Worm (Caenorhabditis elegans): ENCODE results near the gene ipla-3.

ipla-3 gene

DNA sequence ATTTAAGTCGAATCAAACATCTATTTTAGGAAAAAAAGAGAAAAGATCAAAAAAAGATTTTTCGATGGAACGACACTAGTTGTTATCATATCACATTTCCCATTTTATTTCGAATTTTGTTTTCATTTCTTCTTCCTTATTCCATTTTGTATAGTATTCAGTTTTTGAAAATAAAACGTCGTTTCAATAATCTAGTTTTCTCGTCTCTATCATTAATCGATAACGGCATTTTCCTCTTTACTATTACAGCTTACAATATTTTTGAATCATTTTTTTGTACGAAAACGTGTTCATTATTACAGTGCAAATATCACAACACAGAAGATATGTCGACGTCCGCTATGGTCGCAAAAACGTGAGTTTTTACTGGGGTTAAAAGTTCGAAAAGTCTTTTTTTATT, 15.5 kb downstream of the ipla-3 start, which contains the start of gene Y44A6C.1:
Gene Y44A6C.1 (plus strand): TSS at position 301 of the 400 bp plus-strand sequence.
- TF ChIP-seq drap-1 (GFP tag; optimal IDR thresholded peaks at IDR 0.05) (no peak), lin-13 (tag; optimal IDR thresholded peaks at IDR 0.05) (no peak), nhr-2 (tag; optimal IDR thresholded peaks at IDR 0.05) (no peak), ceh-83 (GFP tag; optimal IDR thresholded peaks at IDR 0.05) (no peak), tbx-8 (GFP tag; optimal IDR thresholded peaks at IDR 0.05) (no peak), ceh-39 (tag; optimal IDR thresholded peaks at IDR 0.05) (no peak), ceh-43 (GFP tag; optimal IDR thresholded peaks at IDR 0.05) (no peak), M03D4.4 (tag; optimal IDR thresholded peaks at IDR 0.05) (no peak), unc-62 (GFP tag; optimal IDR thresholded peaks at IDR 0.05) (no peak), sem-2 (GFP tag; optimal IDR thresholded peaks at IDR 0.05) (no peak), lin-32 (GFP tag; optimal IDR thresholded peaks at IDR 0.05) (no peak), cnd-1 (tag; optimal IDR thresholded peaks at IDR 0.05) (no peak), ztf-11 (tag; optimal IDR thresholded peaks at IDR 0.05) (no peak), nhr-76 (tag; optimal IDR thresholded peaks at IDR 0.05) (no peak), pha-4 (tag; optimal IDR thresholded peaks at IDR 0.05) (no peak), zip-8 (tag; optimal IDR thresholded peaks at IDR 0.05) (no peak), elt-3 (tag; optimal IDR thresholded peaks at IDR 0.05) (no peak), ces-1 (GFP tag; optimal IDR thresholded peaks at IDR 0.05) (no peak)

DNA sequence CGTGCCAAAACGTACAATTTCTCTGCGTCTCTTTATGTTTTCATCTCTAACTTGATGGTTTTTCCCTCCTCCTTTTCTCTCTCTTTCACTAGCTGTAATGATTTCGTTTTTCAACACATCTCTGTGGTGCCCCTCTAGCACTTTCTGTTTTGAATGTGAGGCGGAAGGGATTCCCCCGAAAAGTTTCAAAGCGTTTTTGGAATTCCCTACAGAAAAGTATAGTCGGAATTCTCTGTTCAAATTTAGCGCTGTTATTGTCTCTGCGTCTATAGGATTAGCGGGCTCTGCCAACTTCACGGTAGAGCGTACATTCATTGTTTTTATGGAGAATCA, 16.1 kb downstream of the ipla-3 start:
- TF ChIP-seq ces-1 (GFP tag; optimal IDR thresholded peaks at IDR 0.05): peak; percentile 65
- TF ChIP-seq unc-62 (GFP tag; optimal IDR thresholded peaks at IDR 0.05): peak; percentile 52
- TF ChIP-seq ham-2 (GFP tag; optimal IDR thresholded peaks at IDR 0.05): peak; percentile 13
- no peak for TF ChIP-seq lin-13 (tag; optimal IDR thresholded peaks at IDR 0.05)
- peak; percentile 16 for TF ChIP-seq drap-1 (GFP tag; optimal IDR thresholded peaks at IDR 0.05)
- peak; percentile 42 for TF ChIP-seq unc-120 (tag; optimal IDR thresholded peaks at IDR 0.05; ENCODE audit: poor library complexity, severe bottlenecking)
- TF ChIP-seq pha-4 (tag; optimal IDR thresholded peaks at IDR 0.05): peak; percentile 26
- peak; percentile 8 for TF ChIP-seq hlh-1 (tag; optimal IDR thresholded peaks at IDR 0.05)
- no peak for TF ChIP-seq elt-3 (tag; optimal IDR thresholded peaks at IDR 0.05)
- TF ChIP-seq elt-1 (tag; optimal IDR thresholded peaks at IDR 0.05; ENCODE audit: borderline replicate concordance, insufficient read depth): no peak

DNA sequence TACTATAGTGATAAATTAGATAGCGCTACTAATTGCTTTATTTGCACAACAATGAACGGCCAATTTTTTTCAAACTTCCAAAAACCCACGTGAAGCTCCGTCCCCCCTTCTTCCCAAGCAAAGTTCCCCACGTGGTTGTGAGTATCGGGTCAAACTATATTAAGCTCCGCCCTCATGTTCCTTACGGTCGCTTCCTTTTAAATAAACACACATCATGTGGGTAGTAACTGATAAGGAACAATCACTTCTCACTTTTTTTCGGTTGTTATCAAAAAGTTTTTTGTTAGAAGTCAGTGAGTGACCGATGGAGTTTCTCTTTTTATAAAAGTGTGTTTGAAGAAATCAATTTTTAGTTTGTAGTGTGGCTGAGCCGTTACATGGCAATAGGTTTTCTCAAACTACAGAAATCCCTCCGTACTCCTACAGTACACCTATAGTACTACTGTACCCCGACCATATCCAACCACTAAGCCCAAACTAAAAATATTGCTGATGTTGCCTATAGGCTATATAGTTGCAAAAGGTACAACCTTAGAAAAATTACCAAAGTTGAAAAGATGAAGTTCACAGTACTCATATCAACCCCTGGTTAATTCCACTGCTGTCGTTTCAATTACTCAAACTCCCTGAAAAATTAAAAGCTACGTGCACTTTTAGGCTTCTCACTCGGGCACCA, 16.6 kb downstream of the ipla-3 start:
- TF ChIP-seq mab-5 (tag; optimal IDR thresholded peaks at IDR 0.05): no peak
- TF ChIP-seq mls-2 (tag; optimal IDR thresholded peaks at IDR 0.05): no peak
- TF ChIP-seq flh-1 (GFP tag; optimal IDR thresholded peaks at IDR 0.05): no peak
- no peak for TF ChIP-seq nhr-2 (tag; optimal IDR thresholded peaks at IDR 0.05)
- no peak for TF ChIP-seq cnd-1 (tag; optimal IDR thresholded peaks at IDR 0.05)
- no peak for TF ChIP-seq blmp-1 (tag; optimal IDR thresholded peaks at IDR 0.05)
- no peak for TF ChIP-seq unc-120 (tag; optimal IDR thresholded peaks at IDR 0.05; ENCODE audit: poor library complexity, severe bottlenecking)
- TF ChIP-seq unc-62 (GFP tag; optimal IDR thresholded peaks at IDR 0.05): no peak
- no peak for TF ChIP-seq nhr-28 (tag; optimal IDR thresholded peaks at IDR 0.05)

DNA sequence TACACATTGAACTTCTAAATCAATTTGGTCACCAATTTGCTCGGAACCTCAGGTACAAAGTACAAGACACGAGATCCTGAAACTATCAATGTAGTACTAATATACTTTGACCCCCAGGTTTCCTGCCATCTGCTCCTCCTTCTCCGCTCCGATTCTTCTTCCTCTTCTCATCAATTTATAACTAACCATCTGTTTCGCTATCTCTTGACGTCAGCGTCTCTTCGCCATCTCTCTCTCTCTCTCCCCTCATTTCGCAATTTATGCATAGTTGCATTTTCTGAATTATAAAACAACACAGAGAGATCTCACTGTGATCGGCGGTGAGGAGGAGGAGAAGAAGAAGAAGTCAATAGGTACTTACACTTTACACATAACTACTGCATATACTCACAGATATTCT, 17.3 kb downstream of the ipla-3 start:
- TF ChIP-seq hlh-1 (tag; optimal IDR thresholded peaks at IDR 0.05) (peak; percentile 94), lin-13 (tag; optimal IDR thresholded peaks at IDR 0.05) (no peak), nhr-28 (tag; optimal IDR thresholded peaks at IDR 0.05) (no peak), elt-3 (tag; optimal IDR thresholded peaks at IDR 0.05) (no peak), unc-120 (tag; optimal IDR thresholded peaks at IDR 0.05; ENCODE audit: poor library complexity, severe bottlenecking) (peak; percentile 53), ces-1 (GFP tag; optimal IDR thresholded peaks at IDR 0.05) (peak; percentile 93), unc-62 (GFP tag; optimal IDR thresholded peaks at IDR 0.05) (peak; percentile 76), blmp-1 (tag; optimal IDR thresholded peaks at IDR 0.05) (no peak), tbx-8 (GFP tag; optimal IDR thresholded peaks at IDR 0.05) (no peak), snpc-4 (tag; optimal IDR thresholded peaks at IDR 0.05) (no peak), flh-1 (GFP tag; optimal IDR thresholded peaks at IDR 0.05) (no peak), pha-4 (tag; optimal IDR thresholded peaks at IDR 0.05) (no peak), nhr-237 (tag; optimal IDR thresholded peaks at IDR 0.05) (peak; percentile 0), nhr-76 (tag; optimal IDR thresholded peaks at IDR 0.05) (no peak), sem-2 (GFP tag; optimal IDR thresholded peaks at IDR 0.05) (no peak), lsy-2 (tag; optimal IDR thresholded peaks at IDR 0.05) (no peak), cnd-1 (tag; optimal IDR thresholded peaks at IDR 0.05) (peak; percentile 96), M03D4.4 (tag; optimal IDR thresholded peaks at IDR 0.05) (no peak), unc-39 (tag; optimal IDR thresholded peaks at IDR 0.05) (no peak), drap-1 (GFP tag; optimal IDR thresholded peaks at IDR 0.05) (peak; percentile 37), bed-3 (GFP tag; optimal IDR thresholded peaks at IDR 0.05) (no peak), ceh-39 (tag; optimal IDR thresholded peaks at IDR 0.05) (no peak), elt-1 (tag; optimal IDR thresholded peaks at IDR 0.05; ENCODE audit: borderline replicate concordance, insufficient read depth) (no peak), nhr-12 (tag; optimal IDR thresholded peaks at IDR 0.05) (no peak), nhr-2 (tag; optimal IDR thresholded peaks at IDR 0.05) (no peak), ceh-83 (GFP tag; optimal IDR thresholded peaks at IDR 0.05) (no peak), mep-1 (tag; optimal IDR thresholded peaks at IDR 0.05) (peak; percentile 31), sptf-1 (tag; optimal IDR thresholded peaks at IDR 0.05) (no peak), lin-32 (GFP tag; optimal IDR thresholded peaks at IDR 0.05) (peak; percentile 67), mab-5 (tag; optimal IDR thresholded peaks at IDR 0.05) (no peak), zip-8 (tag; optimal IDR thresholded peaks at IDR 0.05) (no peak), mls-2 (tag; optimal IDR thresholded peaks at IDR 0.05) (peak; percentile 43), ceh-43 (GFP tag; optimal IDR thresholded peaks at IDR 0.05) (no peak), ham-2 (GFP tag; optimal IDR thresholded peaks at IDR 0.05) (no peak), ztf-11 (tag; optimal IDR thresholded peaks at IDR 0.05) (no peak)

All from whole organism, mixed stage, embryonic.